Fruit fly (Drosophila melanogaster) whole organism, embryonic: ENCODE data around the gene v.
A peak's percentile ranks its signal among the peaks of the same experiment; 100 is the strongest.

Experiments used
- BEAF-32 ChIP-seq: fragments of 200-800 bp; sonication (Bioruptor generic); optimal IDR thresholded peaks from 3 replicates; lab custom pipeline; 2017; ENCODE audit warnings: missing biosample characterization, missing genetic modification characterization, mild to moderate bottlenecking, moderate library complexity, missing genetic modification reagents
- Bteb2 ChIP-seq: fragments of 200-800 bp; sonication (Bioruptor generic); optimal IDR thresholded peaks from 2 replicates; lab custom pipeline; 2016; ENCODE audit warnings: missing biosample characterization, missing genetic modification characterization
- CG10267 ChIP-seq: fragments of 200-800 bp; sonication (Bioruptor generic); optimal IDR thresholded peaks from 2 replicates; lab custom pipeline; 2018; ENCODE audit warnings: missing biosample characterization, mild to moderate bottlenecking, missing genetic modification characterization, moderate library complexity
- CG10274 ChIP-seq: fragments of 200-800 bp; sonication (Bioruptor generic); optimal IDR thresholded peaks from 3 replicates; lab custom pipeline; 2017; ENCODE audit warnings: missing biosample characterization, mild to moderate bottlenecking, missing genetic modification characterization
- CG10431 ChIP-seq: fragments of 200-800 bp; sonication (Bioruptor generic); optimal IDR thresholded peaks from 3 replicates; lab custom pipeline; 2018; ENCODE audit warnings: missing biosample characterization, mild to moderate bottlenecking, missing genetic modification characterization
- CG11085 ChIP-seq: fragments of 200-800 bp; sonication (Bioruptor generic); IDR thresholded peaks from 2 replicates; pipeline ENCODE4 v1.3.6; 2022; ENCODE audit warnings: missing biosample characterization, missing genetic modification characterization
- CG12071 ChIP-seq: fragments of 200-800 bp; sonication (Bioruptor generic); optimal IDR thresholded peaks from 3 replicates; lab custom pipeline; 2018; ENCODE audit warnings: missing biosample characterization, mild to moderate bottlenecking, missing genetic modification characterization
- CG1233 ChIP-seq: fragments of 200-800 bp; sonication (Bioruptor generic); optimal IDR thresholded peaks from 4 replicates; lab custom pipeline; 2018; ENCODE audit warnings: missing biosample characterization, mild to moderate bottlenecking, missing genetic modification characterization
- CG12942 ChIP-seq: fragments of 200-800 bp; sonication (Bioruptor generic); optimal IDR thresholded peaks from 3 replicates; lab custom pipeline; 2016; ENCODE audit warnings: missing biosample characterization, missing genetic modification characterization
- CG13123 ChIP-seq: fragments of 200-800 bp; sonication (Bioruptor generic); optimal IDR thresholded peaks from 2 replicates; lab custom pipeline; 2016; ENCODE audit warnings: missing biosample characterization, missing genetic modification characterization
- CG14860 ChIP-seq: fragments of 200-800 bp; sonication (Bioruptor generic); IDR thresholded peaks from 3 replicates; pipeline ENCODE4 v1.3.6; 2022; ENCODE audit warnings: missing biosample characterization, missing genetic modification characterization; ENCODE audit not compliant: partially characterized antibody
- CG14965 ChIP-seq: fragments of 200-800 bp; sonication (Bioruptor generic); optimal IDR thresholded peaks from 2 replicates; lab custom pipeline; 2016; ENCODE audit warnings: missing biosample characterization, missing genetic modification characterization, borderline replicate concordance
- CG15073 ChIP-seq: fragments of 200-800 bp; sonication (Bioruptor generic); optimal IDR thresholded peaks from 2 replicates; lab custom pipeline; 2016; ENCODE audit warnings: missing biosample characterization, missing genetic modification characterization
- CG15696 ChIP-seq: fragments of 200-800 bp; sonication (Bioruptor generic); optimal IDR thresholded peaks from 2 replicates; lab custom pipeline; 2019; ENCODE audit warnings: missing biosample characterization, mild to moderate bottlenecking, missing genetic modification characterization, moderate library complexity
- CG3065 ChIP-seq: fragments of 200-800 bp; sonication (Bioruptor generic); optimal IDR thresholded peaks from 2 replicates; lab custom pipeline; 2016; ENCODE audit warnings: missing biosample characterization, missing genetic modification characterization
- CG31388 ChIP-seq: fragments of 200-800 bp; sonication (Bioruptor generic); optimal IDR thresholded peaks from 2 replicates; lab custom pipeline; 2016; ENCODE audit warnings: missing biosample characterization, missing genetic modification characterization
- CG32767 ChIP-seq: fragments of 200-800 bp; sonication (Bioruptor generic); IDR thresholded peaks from 2 replicates; pipeline ENCODE4 v1.3.6; 2022; ENCODE audit warnings: missing biosample characterization, missing genetic modification characterization
- CG4404 ChIP-seq: fragments of 200-800 bp; sonication (Bioruptor generic); IDR thresholded peaks from 2 replicates; pipeline ENCODE4 v1.3.6; 2022; ENCODE audit warnings: missing biosample characterization, missing genetic modification characterization
- CG6765 ChIP-seq: fragments of 200-800 bp; sonication (Bioruptor generic); optimal IDR thresholded peaks from 3 replicates; lab custom pipeline; 2017; ENCODE audit warnings: missing biosample characterization, mild to moderate bottlenecking, missing genetic modification characterization
- CG7839 ChIP-seq: fragments of 200-800 bp; sonication (Bioruptor generic); optimal IDR thresholded peaks from 3 replicates; lab custom pipeline; 2018; ENCODE audit warnings: missing biosample characterization, mild to moderate bottlenecking, missing genetic modification characterization, moderate library complexity
- CG7928 ChIP-seq: fragments of 200-800 bp; sonication (Bioruptor generic); optimal IDR thresholded peaks from 2 replicates; lab custom pipeline; 2017; ENCODE audit warnings: missing biosample characterization, mild to moderate bottlenecking, missing genetic modification characterization
- CG8290 ChIP-seq, 3 experiments: fragments of 200-800 bp; sonication (Bioruptor generic); optimal IDR thresholded peaks; 2 replicates each; lab custom pipeline; 2016 to 2019; ENCODE audit warnings: missing biosample characterization in 3 of 3, missing genetic modification characterization in 3 of 3, mild to moderate bottlenecking in 2 of 3, moderate library complexity in 1 of 3
- CG8388 ChIP-seq: fragments of 200-800 bp; sonication (Bioruptor generic); optimal IDR thresholded peaks from 2 replicates; lab custom pipeline; 2019; ENCODE audit warnings: missing biosample characterization, mild to moderate bottlenecking, missing genetic modification characterization, moderate library complexity
- Dad ChIP-seq: fragments of 200-800 bp; sonication (Bioruptor generic); optimal IDR thresholded peaks from 3 replicates; lab custom pipeline; 2016; ENCODE audit warnings: missing biosample characterization, missing genetic modification characterization
- Dek ChIP-seq: fragments of 200-800 bp; sonication (Bioruptor generic); optimal IDR thresholded peaks from 3 replicates; lab custom pipeline; 2019; ENCODE audit warnings: missing biosample characterization, mild to moderate bottlenecking, missing genetic modification characterization, moderate library complexity
- Dip2 ChIP-seq: fragments of 200-800 bp; sonication (Bioruptor generic); IDR thresholded peaks from 2 replicates; pipeline ENCODE4 v1.3.6; 2022; ENCODE audit warnings: missing biosample characterization, missing genetic modification characterization
- Ets97D ChIP-seq: fragments of 200-800 bp; sonication (Bioruptor generic); optimal IDR thresholded peaks from 3 replicates; lab custom pipeline; 2016; ENCODE audit warnings: missing biosample characterization, missing genetic modification characterization
- Kr ChIP-seq: fragments of 200-800 bp; sonication (Bioruptor generic); optimal IDR thresholded peaks from 2 replicates; lab custom pipeline; 2017; ENCODE audit warnings: missing biosample characterization, mild to moderate bottlenecking, missing genetic modification characterization
- NC2α ChIP-seq: fragments of 200-800 bp; sonication (Bioruptor generic); optimal IDR thresholded peaks from 2 replicates; lab custom pipeline; 2016; ENCODE audit warnings: missing biosample characterization, missing genetic modification characterization
- PHDP ChIP-seq: fragments of 200-800 bp; sonication (Bioruptor generic); optimal IDR thresholded peaks from 3 replicates; lab custom pipeline; 2018; ENCODE audit warnings: missing biosample characterization, mild to moderate bottlenecking, missing genetic modification characterization, moderate library complexity
- ac ChIP-seq: fragments of 200-800 bp; sonication (Bioruptor generic); optimal IDR thresholded peaks from 3 replicates; lab custom pipeline; 2017; ENCODE audit warnings: missing biosample characterization, mild to moderate bottlenecking, missing genetic modification characterization
- corto ChIP-seq: fragments of 200-800 bp; sonication (Bioruptor generic); optimal IDR thresholded peaks from 2 replicates; lab custom pipeline; 2016; ENCODE audit warnings: missing biosample characterization, mild to moderate bottlenecking, missing genetic modification characterization, moderate library complexity
- crp ChIP-seq, 2 experiments: fragments of 200-800 bp; sonication (Bioruptor generic); optimal IDR thresholded peaks; 2 replicates in 1 of 2; 3 replicates in 1 of 2; lab custom pipeline; 2017; ENCODE audit warnings: missing biosample characterization in 2 of 2, missing genetic modification characterization in 2 of 2, mild to moderate bottlenecking in 1 of 2, moderate library complexity in 1 of 2
- disco-r ChIP-seq: fragments of 200-800 bp; sonication (Bioruptor generic); optimal IDR thresholded peaks from 2 replicates; lab custom pipeline; 2016; ENCODE audit warnings: missing biosample characterization, missing genetic modification characterization
- gcm2 ChIP-seq: fragments of 200-800 bp; sonication (Bioruptor generic); optimal IDR thresholded peaks from 2 replicates; lab custom pipeline; 2016; ENCODE audit warnings: missing biosample characterization, missing genetic modification characterization
- grn ChIP-seq: fragments of 200-800 bp; sonication (Bioruptor generic); optimal IDR thresholded peaks from 3 replicates; lab custom pipeline; 2017; ENCODE audit warnings: missing biosample characterization, missing genetic modification characterization
- gro ChIP-seq: fragments of 200-800 bp; sonication (Bioruptor generic); optimal IDR thresholded peaks from 2 replicates; lab custom pipeline; 2016; ENCODE audit warnings: missing biosample characterization, missing genetic modification characterization
- hth ChIP-seq: fragments of >200 bp; optimal IDR thresholded peaks from 2 replicates; lab custom pipeline; 2017; ENCODE audit warnings: inconsistent platforms
- ind ChIP-seq: fragments of 200-800 bp; sonication (Bioruptor generic); optimal IDR thresholded peaks from 3 replicates; lab custom pipeline; 2016; ENCODE audit warnings: missing biosample characterization, missing genetic modification characterization
- insv ChIP-seq, 2 experiments: fragments of 200-800 bp; sonication (Bioruptor generic); optimal IDR thresholded peaks; 3 replicates each; lab custom pipeline; 2016 to 2018; ENCODE audit warnings: missing biosample characterization in 2 of 2, missing genetic modification characterization in 2 of 2
- nmo ChIP-seq: fragments of 200-800 bp; sonication (Bioruptor generic); optimal IDR thresholded peaks from 2 replicates; lab custom pipeline; 2018; ENCODE audit warnings: missing biosample characterization, mild to moderate bottlenecking, missing genetic modification characterization, moderate library complexity
- oc ChIP-seq: fragments of 200-800 bp; sonication (Bioruptor generic); optimal IDR thresholded peaks from 2 replicates; lab custom pipeline; 2018; ENCODE audit warnings: missing biosample characterization, mild to moderate bottlenecking, missing genetic modification characterization, moderate library complexity
- peb ChIP-seq: fragments of 200-800 bp; sonication (Bioruptor generic); IDR thresholded peaks from 2 replicates; pipeline ENCODE4 v1.3.6; 2022; ENCODE audit warnings: missing biosample characterization, missing genetic modification characterization
- phol ChIP-seq: fragments of 200-800 bp; sonication (Bioruptor generic); optimal IDR thresholded peaks from 3 replicates; lab custom pipeline; 2018; ENCODE audit warnings: missing biosample characterization, mild to moderate bottlenecking, missing genetic modification characterization, moderate library complexity
- run ChIP-seq: fragments of 200-800 bp; sonication (Bioruptor generic); optimal IDR thresholded peaks from 3 replicates; lab custom pipeline; 2018; ENCODE audit warnings: missing biosample characterization, mild to moderate bottlenecking, missing genetic modification characterization
- sna ChIP-seq: fragments of 200-800 bp; sonication (Bioruptor generic); IDR thresholded peaks from 2 replicates; pipeline ENCODE4 v1.3.6; 2022; ENCODE audit warnings: missing biosample characterization, missing genetic modification characterization; ENCODE audit not compliant: partially characterized antibody
- ssp ChIP-seq: fragments of 200-800 bp; sonication (Bioruptor generic); IDR thresholded peaks from 2 replicates; pipeline ENCODE4 v1.3.6; 2022; ENCODE audit warnings: missing biosample characterization, missing genetic modification characterization
- stc ChIP-seq: fragments of 200-800 bp; sonication (Bioruptor generic); IDR thresholded peaks from 2 replicates; pipeline ENCODE4 v1.3.6; 2022; ENCODE audit warnings: missing biosample characterization, missing genetic modification characterization
- trem ChIP-seq: fragments of 200-800 bp; optimal IDR thresholded peaks from 3 replicates; lab custom pipeline; 2019; ENCODE audit warnings: missing biosample characterization, mild to moderate bottlenecking, missing genetic modification characterization, moderate library complexity
- ttk ChIP-seq: fragments of 200-800 bp; sonication (Bioruptor generic); IDR thresholded peaks from 2 replicates; pipeline ENCODE4 v2.1.2; 2022; ENCODE audit warnings: missing biosample characterization, missing genetic modification characterization

The v gene

DNA sequence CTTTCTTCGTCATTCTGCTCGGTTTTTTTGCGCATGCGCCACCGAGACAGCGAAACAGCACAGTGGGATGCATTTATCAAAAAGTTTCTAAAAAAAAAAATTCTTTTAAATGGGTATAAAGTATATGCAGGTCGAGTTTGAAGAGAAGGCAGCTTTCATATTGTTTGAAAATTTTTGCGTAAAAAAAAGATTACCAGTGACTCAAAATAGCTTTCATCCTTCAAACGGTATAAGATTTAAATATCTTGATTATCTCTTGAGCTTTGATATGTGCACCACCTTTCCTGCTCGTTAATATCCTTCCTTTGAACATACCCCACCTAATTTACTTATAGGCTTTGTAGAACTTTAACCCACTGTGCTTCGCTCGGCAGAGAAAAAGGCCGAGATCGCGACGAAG is 18.7 kb upstream of the v start (continued):
- peak; percentile 4 for TF ChIP-seq Bteb2 (GFP tag; lab: Kevin White, UChicago)
- TF ChIP-seq disco-r (GFP tag; lab: Kevin White, UChicago) = no peak
- TF ChIP-seq CG12071 (GFP tag; lab: Kevin White, UChicago) = no peak
- peak; percentile 0 for TF ChIP-seq CG31388
- TF ChIP-seq CG7928 (GFP tag; lab: Kevin White, UChicago) = no peak
- TF ChIP-seq ind = peak; percentile 49
- TF ChIP-seq ac = no peak
- peak; percentile 24 for TF ChIP-seq trem (tag; lab: Kevin White, UChicago)
- TF ChIP-seq run (tag; lab: Kevin White, UChicago) = no peak
- TF ChIP-seq CG6765 (GFP tag; lab: Kevin White, UChicago) = no peak
- TF ChIP-seq CG1233 (GFP tag; lab: Kevin White, UChicago) = peak; percentile 51
- TF ChIP-seq CG14860 (GFP tag; lab: Robert Waterston, UW) = no peak
- TF ChIP-seq ssp (GFP tag; lab: Robert Waterston, UW) = peak; percentile 33; the same call in 1 of the 2 replicates
- TF ChIP-seq nmo = peak; percentile 80
- TF ChIP-seq peb (GFP tag; lab: Robert Waterston, UW) = 0 out of 2 replicates have a peak, but pooled peaks have one; percentile 35
- TF ChIP-seq Kr (GFP tag; lab: Kevin White, UChicago) = no peak
- no peak for TF ChIP-seq grn (GFP tag; lab: Kevin White, UChicago)
- 0 out of 2 replicates have a peak, but pooled peaks have one; percentile 18 for TF ChIP-seq ttk (GFP tag; lab: Robert Waterston, UW)
- TF ChIP-seq CG10274 = peak; percentile 28
- peak; percentile 35 for TF ChIP-seq oc (tag; lab: Kevin White, UChicago)
- TF ChIP-seq stc = peak; percentile 16; the same call in 1 of the 2 replicates
- TF ChIP-seq CG3065 (GFP tag; lab: Kevin White, UChicago) = no peak
- peak; percentile 24 for TF ChIP-seq NC2α (GFP tag; lab: Kevin White, UChicago)
- no peak for TF ChIP-seq insv (GFP tag; optimal IDR thresholded peaks at IDR 0.05; lab: Kevin White, UChicago)
- no peak for TF ChIP-seq CG8290 (GFP tag; optimal IDR thresholded peaks at IDR 0.05; lab: Kevin White, UChicago)
- peak in 1 of 2 experiments; percentile 7 for TF ChIP-seq CG8290 (tag; optimal IDR thresholded peaks at IDR 0.05; lab: Kevin White, UChicago)
- TF ChIP-seq gcm2 (GFP tag; lab: Kevin White, UChicago) = no peak
- no peak for TF ChIP-seq CG11085 (GFP tag; lab: Robert Waterston, UW)
- no peak for TF ChIP-seq BEAF-32 (GFP tag; lab: Kevin White, UChicago)
- peak; percentile 78 for TF ChIP-seq phol (tag; lab: Kevin White, UChicago)
- TF ChIP-seq crp (GFP tag; optimal IDR thresholded peaks at IDR 0.05; lab: Kevin White, UChicago) = peak in 1 of 2 experiments; percentile 4
- TF ChIP-seq CG15073 = no peak
- no peak for TF ChIP-seq CG10431 (GFP tag; lab: Kevin White, UChicago)
- peak; percentile 65 for TF ChIP-seq PHDP (tag; lab: Kevin White, UChicago)
- peak; percentile 39 for TF ChIP-seq Dek
- no peak for TF ChIP-seq CG13123 (GFP tag; lab: Kevin White, UChicago)
- peak; percentile 68 for TF ChIP-seq CG10267 (tag; lab: Kevin White, UChicago)
- peak; percentile 5 for TF ChIP-seq gro (GFP tag; lab: Kevin White, UChicago)
- TF ChIP-seq Dip2 (GFP tag; lab: Robert Waterston, UW) = no peak
- TF ChIP-seq corto (GFP tag; lab: Kevin White, UChicago) = no peak
- TF ChIP-seq CG7839 (tag; lab: Kevin White, UChicago) = peak; percentile 79
- peak; percentile 36 for TF ChIP-seq CG14965
- TF ChIP-seq CG12942 (GFP tag; lab: Kevin White, UChicago) = peak; percentile 7
- TF ChIP-seq CG15696 = peak; percentile 43
- TF ChIP-seq hth (lab: Kevin White, UChicago) = no peak
- peak; percentile 31; the same call in 1 of the 2 replicates for TF ChIP-seq CG32767 (GFP tag; lab: Robert Waterston, UW)
- peak; percentile 7 for TF ChIP-seq Ets97D
- no peak for TF ChIP-seq sna (GFP tag; lab: Robert Waterston, UW)
- peak; percentile 14 for TF ChIP-seq Dad
- TF ChIP-seq CG8388 = peak; percentile 58
- TF ChIP-seq CG4404 = peak; percentile 59
